Worm (Caenorhabditis elegans) whole organism, midembryonic: Measurements from ENCODE around the gene tsn-1.

Experiments
- T22C8.4 ChIP-seq: fragments of 200-800 bp; sonication (Bioruptor generic); IDR thresholded peaks from 2 replicates; pipeline ENCODE4 v1.3.6; 2022; ENCODE audit warnings: missing genetic modification characterization, missing compliant biosample characterization
- cog-1 ChIP-seq: sonication (generic microtip); optimal IDR thresholded peaks from 2 replicates; lab custom pipeline; 2016; ENCODE audit warnings: missing genetic modification characterization, missing compliant biosample characterization
- flt-1 ChIP-seq: fragments of 200-800 bp; sonication (Bioruptor generic); IDR thresholded peaks from 2 replicates; pipeline ENCODE4 v1.3.6; 2022; ENCODE audit warnings: missing genetic modification characterization, missing compliant biosample characterization
- klf-2 ChIP-seq: fragments of 200-800 bp; sonication (Bioruptor generic); conservative IDR thresholded peaks from 2 replicates; pipeline ENCODE4 v1.3.6; 2022; ENCODE audit warnings: missing genetic modification reagents, missing genetic modification characterization, missing compliant biosample characterization
- med-1 ChIP-seq: sonication (generic microtip); optimal IDR thresholded peaks from 2 replicates; lab custom pipeline; 2017; ENCODE audit warnings: missing genetic modification characterization, mild to moderate bottlenecking, missing compliant biosample characterization, antibody characterized with exemption, missing genetic modification reagents; ENCODE audit not compliant: insufficient read depth
- ref-1 ChIP-seq: fragments of 200-800 bp; sonication (Bioruptor generic); conservative IDR thresholded peaks from 2 replicates; pipeline ENCODE4 v1.3.6; 2022; ENCODE audit warnings: missing genetic modification reagents, missing genetic modification characterization, missing compliant biosample characterization
- tab-1 ChIP-seq: fragments of 200-800 bp; sonication (Bioruptor generic); IDR thresholded peaks from 2 replicates; pipeline ENCODE4 v1.3.6; 2022; ENCODE audit warnings: missing genetic modification characterization, missing compliant biosample characterization
- ztf-23 ChIP-seq: fragments of 200-800 bp; sonication (Bioruptor generic); IDR thresholded peaks from 2 replicates; pipeline ENCODE4 v1.3.6; 2022; ENCODE audit warnings: missing genetic modification reagents, missing genetic modification characterization, missing compliant biosample characterization
- ztf-29 ChIP-seq: fragments of 200-800 bp; sonication (Bioruptor generic); IDR thresholded peaks from 2 replicates; pipeline ENCODE4 v1.3.6; 2022; ENCODE audit warnings: missing genetic modification reagents, missing genetic modification characterization, missing compliant biosample characterization

Gene tsn-1

ce11 chrII:4755654-4756053, 49.0 kb downstream of the tsn-1 start:
- TF ChIP-seq flt-1 (GFP tag; lab: Robert Waterston, UW) (no peak), T22C8.4 (GFP tag; lab: Robert Waterston, UW) (no peak), ztf-23 (GFP tag; lab: Robert Waterston, UW) (no peak), ztf-29 (GFP tag; lab: Robert Waterston, UW) (no peak), med-1 (GFP tag; lab: Kevin White, UChicago) (no peak), ref-1 (GFP tag; lab: Robert Waterston, UW) (no peak), cog-1 (tag; lab: Kevin White, UChicago) (no peak), tab-1 (GFP tag; lab: Robert Waterston, UW) (no peak), klf-2 (GFP tag; lab: Robert Waterston, UW) (no peak)

- TF ChIP-seq cog-1 (tag; lab: Kevin White, UChicago) (no peak), ztf-29 (GFP tag; lab: Robert Waterston, UW) (no peak), T22C8.4 (GFP tag; lab: Robert Waterston, UW) (no peak), ref-1 (GFP tag; lab: Robert Waterston, UW) (no peak), klf-2 (GFP tag; lab: Robert Waterston, UW) (no peak), flt-1 (GFP tag; lab: Robert Waterston, UW) (no peak), tab-1 (GFP tag; lab: Robert Waterston, UW) (no peak)
These were observed 50.1 kb downstream of the tsn-1 start, which contains the start of gene C27D9.2 for ce11 chrII:4756751-4757150. Gene C27D9.2 (minus strand): TSS chrII:4756851.

ce11 chrII:4758462-4758861, 51.8 kb downstream of the tsn-1 start, which contains the start of gene F26G1.3:
Gene F26G1.3 (plus strand): TSS chrII:4758762.
- no peak for TF ChIP-seq med-1 (GFP tag; lab: Kevin White, UChicago)
- no peak for TF ChIP-seq ztf-23 (GFP tag; lab: Robert Waterston, UW)
- TF ChIP-seq klf-2 (GFP tag; lab: Robert Waterston, UW), result no peak
- no peak for TF ChIP-seq T22C8.4 (GFP tag; lab: Robert Waterston, UW)
- no peak for TF ChIP-seq tab-1 (GFP tag; lab: Robert Waterston, UW)
- no peak for TF ChIP-seq cog-1 (tag; lab: Kevin White, UChicago)
- no peak for TF ChIP-seq flt-1 (GFP tag; lab: Robert Waterston, UW)
- TF ChIP-seq ref-1 (GFP tag; lab: Robert Waterston, UW), result no peak
- TF ChIP-seq ztf-29 (GFP tag; lab: Robert Waterston, UW), result no peak
